Worm (Caenorhabditis elegans) whole organism, late embryonic: ENCODE results near the gene M03E7.2.

Experiments
- K02D7.2 ChIP-seq: sonication (generic microtip); optimal IDR thresholded peaks from 2 replicates; lab custom pipeline; 2017; ENCODE audit warnings: mild to moderate bottlenecking, missing genetic modification characterization, missing compliant biosample characterization
- Y22D7AL.16 ChIP-seq: sonication (generic microtip); optimal IDR thresholded peaks from 2 replicates; lab custom pipeline; 2016; ENCODE audit warnings: missing genetic modification characterization, missing compliant biosample characterization
- ama-1 ChIP-seq: fragments of 150-350 bp; optimal IDR thresholded peaks from 2 replicates; lab custom pipeline; 2014
- ceh-48 ChIP-seq: sonication (generic microtip); optimal IDR thresholded peaks from 2 replicates; lab custom pipeline; 2016; ENCODE audit warnings: missing genetic modification characterization, inconsistent platforms, missing compliant biosample characterization
- ceh-9 ChIP-seq: sonication (generic microtip); optimal IDR thresholded peaks from 2 replicates; lab custom pipeline; 2016; ENCODE audit warnings: mild to moderate bottlenecking, missing genetic modification characterization, inconsistent platforms, missing compliant biosample characterization
- dve-1 ChIP-seq: sonication (generic microtip); optimal IDR thresholded peaks from 2 replicates; lab custom pipeline; 2017; ENCODE audit warnings: antibody characterized with exemption, mild to moderate bottlenecking, missing genetic modification characterization, missing compliant biosample characterization
- nhr-232 ChIP-seq: sonication (generic microtip); optimal IDR thresholded peaks from 2 replicates; lab custom pipeline; 2016; ENCODE audit warnings: missing genetic modification characterization, missing compliant biosample characterization
- pat-9 ChIP-seq: fragments of 200-800 bp; sonication (Bioruptor generic); optimal IDR thresholded peaks from 2 replicates; lab custom pipeline; 2018; ENCODE audit warnings: mild to moderate bottlenecking, missing genetic modification characterization, moderate library complexity, missing compliant biosample characterization
- pros-1 ChIP-seq: fragments of 150-350 bp; optimal IDR thresholded peaks from 2 replicates; lab custom pipeline; 2014; ENCODE audit warnings: missing biosample characterization, missing genetic modification reagents, missing genetic modification characterization
- rnt-1 ChIP-seq: sonication (generic microtip); optimal IDR thresholded peaks from 2 replicates; lab custom pipeline; 2016; ENCODE audit warnings: missing genetic modification characterization, missing compliant biosample characterization
- tbx-2 ChIP-seq: sonication (generic microtip); optimal IDR thresholded peaks from 2 replicates; lab custom pipeline; 2016; ENCODE audit warnings: missing genetic modification characterization, missing compliant biosample characterization
- ttx-3 ChIP-seq: sonication (generic microtip); optimal IDR thresholded peaks from 2 replicates; lab custom pipeline; 2016; ENCODE audit warnings: missing genetic modification reagents, missing genetic modification characterization, missing compliant biosample characterization
- unc-3 ChIP-seq, 2 experiments: fragments of 200-800 bp in 1 of 2; sonication (Bioruptor generic) in 1 of 2; sonication (generic microtip) in 1 of 2; conservative IDR thresholded peaks in 1 of 2; optimal IDR thresholded peaks in 1 of 2; 2 replicates each; pipeline versions ENCODE4 v1.3.6 to Lab custom; 2016 to 2022; ENCODE audit warnings: missing compliant biosample characterization in 2 of 2, missing genetic modification characterization in 2 of 2, missing genetic modification reagents in 1 of 2
- unc-86 ChIP-seq: sonication (generic microtip); optimal IDR thresholded peaks from 2 replicates; lab custom pipeline; 2016; ENCODE audit warnings: missing genetic modification characterization, missing compliant biosample characterization

DNA sequence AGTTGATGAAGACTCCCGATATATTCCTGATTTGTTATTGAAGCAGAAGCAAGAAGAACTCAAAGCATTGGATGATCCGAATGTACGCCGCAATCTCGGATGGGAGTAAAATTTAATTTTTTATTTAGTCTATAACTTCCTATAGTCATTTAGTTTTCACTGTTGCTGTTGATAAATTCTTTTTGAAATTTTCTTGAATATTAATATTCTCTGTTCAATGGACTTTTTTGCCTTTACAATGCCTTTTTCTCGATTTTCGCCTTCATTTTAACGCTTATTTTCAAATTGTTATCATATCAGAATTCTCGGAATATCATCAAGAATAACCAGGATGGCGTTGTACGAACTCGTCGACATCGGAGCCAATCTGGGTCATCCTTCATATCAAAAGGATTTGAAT, 23.1 kb upstream of the M03E7.2 start, which contains the start of gene crn-2:
- TF ChIP-seq K02D7.2 (tag; lab: Kevin White, UChicago) (no peak), pat-9 (tag; lab: Kevin White, UChicago) (no peak), pros-1 (tag; lab: Kevin White, UChicago) (no peak), unc-86 (tag; lab: Kevin White, UChicago) (no peak), ceh-48 (no peak), ama-1 (lab: Kevin White, UChicago) (no peak), Y22D7AL.16 (no peak), tbx-2 (tag; lab: Kevin White, UChicago) (no peak), unc-3 (GFP tag; conservative IDR thresholded peaks at IDR 0.05; lab: Robert Waterston, UW) (no peak), unc-3 (tag; optimal IDR thresholded peaks at IDR 0.05; lab: Kevin White, UChicago) (no peak), dve-1 (no peak), nhr-232 (tag; lab: Kevin White, UChicago) (no peak), ceh-9 (no peak), ttx-3 (tag; lab: Kevin White, UChicago) (no peak), rnt-1 (no peak)
